Fruit fly (Drosophila melanogaster): ENCODE data around the gene Polr3D.

dm6 chr3L:18109459-18109863 lies at the start of gene Polr3D, which contains the start of gene mus304:
- TF ChIP-seq CG34367 (tag; optimal IDR thresholded peaks at IDR 0.05) (no peak), D1 (tag; optimal IDR thresholded peaks at IDR 0.05) (no peak), CG9948 (tag; optimal IDR thresholded peaks at IDR 0.05) (no peak), CG4496 (GFP tag; IDR thresholded peaks at IDR 0.05) (no peak)
